Worm (Caenorhabditis elegans): ENCODE data around the gene srx-34.

- no peak for TF ChIP-seq nfya-1 (tag; optimal IDR thresholded peaks at IDR 0.05)
- TF ChIP-seq elt-4 (tag; optimal IDR thresholded peaks at IDR 0.05): no peak
- no peak for TF ChIP-seq unc-86 (tag; optimal IDR thresholded peaks at IDR 0.05)
- TF ChIP-seq nhr-11 (tag; optimal IDR thresholded peaks at IDR 0.05): no peak
- TF ChIP-seq ceh-24 (tag; optimal IDR thresholded peaks at IDR 0.05): no peak
- TF ChIP-seq ama-1 (optimal IDR thresholded peaks at IDR 0.05): no peak
- no peak for TF ChIP-seq ceh-34 (tag; optimal IDR thresholded peaks at IDR 0.05)
- no peak for TF ChIP-seq gmeb-2 (tag; optimal IDR thresholded peaks at IDR 0.05)
- TF ChIP-seq hlh-30 (tag; optimal IDR thresholded peaks at IDR 0.05; ENCODE audit: insufficient read depth): no peak
- TF ChIP-seq hlh-6 (tag; optimal IDR thresholded peaks at IDR 0.05): no peak
- no peak for TF ChIP-seq lin-11 (tag; optimal IDR thresholded peaks at IDR 0.05)
- TF ChIP-seq che-1 (tag; optimal IDR thresholded peaks at IDR 0.05): no peak
- TF ChIP-seq pqm-1 (tag; optimal IDR thresholded peaks at IDR 0.05): no peak
These were observed 30.5 kb upstream of the srx-34 start, which contains the start of gene F10D2.8 for ce11 chrV:7150570-7150969.

Measured in whole organism, late embryonic.